Worm (Caenorhabditis elegans): ENCODE data around the gene gur-3.

- no peak for TF ChIP-seq lsy-2 (tag; optimal IDR thresholded peaks at IDR 0.05)
- TF ChIP-seq nhr-2 (tag; optimal IDR thresholded peaks at IDR 0.05) = no peak
- no peak for TF ChIP-seq elt-3 (tag; optimal IDR thresholded peaks at IDR 0.05)
These were observed 5.0 kb downstream of the gur-3 start for ce11 chrX:10401118-10401517.

Measured in whole organism, mixed stage, embryonic.